Worm (Caenorhabditis elegans) whole organism, early embryonic: Measurements from ENCODE around the gene nhr-14.

Source experiments
- B0310.2 ChIP-seq: sonication (generic microtip); optimal IDR thresholded peaks from 2 replicates; lab custom pipeline; 2016; ENCODE audit warnings: mild to moderate bottlenecking, missing genetic modification characterization, missing compliant biosample characterization
- aly-1 ChIP-seq: sonication (generic microtip); optimal IDR thresholded peaks from 2 replicates; lab custom pipeline; 2016; ENCODE audit warnings: missing genetic modification characterization, missing compliant biosample characterization
- ama-1 ChIP-seq: fragments of 150-350 bp; optimal IDR thresholded peaks from 2 replicates; lab custom pipeline; 2014
- ceh-13 ChIP-seq: fragments of 200-800 bp; sonication (Bioruptor generic); optimal IDR thresholded peaks from 2 replicates; lab custom pipeline; 2018; ENCODE audit warnings: mild to moderate bottlenecking, missing genetic modification characterization, missing compliant biosample characterization
- ceh-36 ChIP-seq: sonication (generic microtip); optimal IDR thresholded peaks from 2 replicates; lab custom pipeline; 2016; ENCODE audit warnings: missing genetic modification characterization, inconsistent platforms, missing compliant biosample characterization
- flt-1 ChIP-seq: fragments of 200-800 bp; sonication (Bioruptor generic); IDR thresholded peaks from 2 replicates; pipeline ENCODE4 v1.3.6; 2022; ENCODE audit warnings: missing genetic modification characterization, missing compliant biosample characterization
- hmbx-1 ChIP-seq: sonication (generic microtip); optimal IDR thresholded peaks from 2 replicates; lab custom pipeline; 2016; ENCODE audit warnings: mild to moderate bottlenecking, missing genetic modification characterization, missing compliant biosample characterization
- hmg-4 ChIP-seq: fragments of 200-800 bp; sonication (Bioruptor generic); optimal IDR thresholded peaks from 2 replicates; lab custom pipeline; 2018; ENCODE audit warnings: mild to moderate bottlenecking, missing genetic modification characterization, missing compliant biosample characterization
- hnd-1 ChIP-seq: sonication (generic microtip); optimal IDR thresholded peaks from 2 replicates; lab custom pipeline; 2016; ENCODE audit warnings: missing genetic modification characterization, missing compliant biosample characterization
- scrt-1 ChIP-seq: fragments of 200-800 bp; sonication (Bioruptor generic); IDR thresholded peaks from 2 replicates; pipeline ENCODE4 v1.3.6; 2022; ENCODE audit warnings: missing genetic modification characterization, missing compliant biosample characterization
- tbx-37 ChIP-seq: fragments of 200-800 bp; sonication (Bioruptor generic); conservative IDR thresholded peaks from 2 replicates; pipeline ENCODE4 v1.3.6; 2022; ENCODE audit warnings: missing genetic modification reagents, missing genetic modification characterization, missing compliant biosample characterization

DNA sequence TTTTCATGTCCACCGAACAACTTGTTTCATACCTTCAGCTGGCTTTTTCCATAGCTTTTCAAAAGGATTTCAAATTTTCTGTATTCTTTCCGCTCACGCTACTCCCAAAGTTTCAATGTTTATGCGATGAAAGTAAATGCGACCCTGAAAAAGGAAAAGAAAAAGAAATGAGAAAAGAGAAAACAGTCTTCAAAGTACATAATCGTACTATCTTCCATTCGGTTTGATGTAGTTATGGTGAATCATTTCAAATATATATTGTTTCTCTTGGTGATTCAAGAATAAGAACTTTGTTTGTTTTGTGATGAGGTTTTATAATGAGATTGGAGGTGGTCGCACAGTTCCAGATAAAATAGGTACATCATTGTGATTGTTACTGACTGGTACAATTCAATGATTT, 37.2 kb downstream of the nhr-14 start:
- TF ChIP-seq ceh-13 (GFP tag; lab: Kevin White, UChicago) (no peak), hnd-1 (tag; lab: Kevin White, UChicago) (no peak), B0310.2 (tag; lab: Kevin White, UChicago) (no peak), hmg-4 (GFP tag; lab: Kevin White, UChicago) (no peak), ama-1 (lab: Kevin White, UChicago) (no peak), ceh-36 (no peak), hmbx-1 (no peak), tbx-37 (GFP tag; lab: Robert Waterston, UW) (no peak), flt-1 (no peak), scrt-1 (GFP tag; lab: Robert Waterston, UW) (no peak), aly-1 (no peak)
